Fruit fly (Drosophila melanogaster) whole organism, embryonic: Measurements from ENCODE around the gene CG4607.

ENCODE experiments used
- CG10267 ChIP-seq: fragments of 200-800 bp; sonication (Bioruptor generic); optimal IDR thresholded peaks from 2 replicates; lab custom pipeline; 2018; ENCODE audit warnings: missing biosample characterization, mild to moderate bottlenecking, missing genetic modification characterization, moderate library complexity
- CG12299 ChIP-seq: fragments of 200-800 bp; sonication (Bioruptor generic); optimal IDR thresholded peaks from 2 replicates; lab custom pipeline; 2018; ENCODE audit warnings: missing biosample characterization, mild to moderate bottlenecking, missing genetic modification characterization
- CG14710 ChIP-seq: fragments of 200-800 bp; sonication (Bioruptor generic); optimal IDR thresholded peaks from 3 replicates; lab custom pipeline; 2019; ENCODE audit warnings: missing biosample characterization, mild to moderate bottlenecking, missing genetic modification characterization, moderate library complexity
- CG15479 ChIP-seq: fragments of 200-800 bp; sonication (Bioruptor generic); optimal IDR thresholded peaks from 3 replicates; lab custom pipeline; 2019; ENCODE audit warnings: missing biosample characterization, mild to moderate bottlenecking, missing genetic modification characterization, moderate library complexity
- CG16813 ChIP-seq: fragments of 200-800 bp; sonication (Bioruptor generic); IDR thresholded peaks from 3 replicates; pipeline ENCODE4 v1.3.6; 2022; ENCODE audit warnings: missing biosample characterization, missing genetic modification characterization; ENCODE audit not compliant: partially characterized antibody
- CG16815 ChIP-seq: fragments of 200-800 bp; sonication (Bioruptor generic); optimal IDR thresholded peaks from 3 replicates; lab custom pipeline; 2017; ENCODE audit warnings: missing biosample characterization, mild to moderate bottlenecking, missing genetic modification characterization
- CG2202 ChIP-seq: fragments of 200-800 bp; sonication (Bioruptor generic); optimal IDR thresholded peaks from 2 replicates; lab custom pipeline; 2018; ENCODE audit warnings: missing biosample characterization, mild to moderate bottlenecking, missing genetic modification characterization
- CG2678 ChIP-seq: fragments of 200-800 bp; sonication (Bioruptor generic); optimal IDR thresholded peaks from 3 replicates; lab custom pipeline; 2019; ENCODE audit warnings: missing biosample characterization, mild to moderate bottlenecking, missing genetic modification characterization, moderate library complexity
- CG30020 ChIP-seq: fragments of 200-800 bp; optimal IDR thresholded peaks from 2 replicates; lab custom pipeline; 2019; ENCODE audit warnings: missing biosample characterization, mild to moderate bottlenecking, missing genetic modification characterization, moderate library complexity
- CG31365 ChIP-seq: fragments of 200-800 bp; sonication (Bioruptor generic); optimal IDR thresholded peaks from 2 replicates; lab custom pipeline; 2018; ENCODE audit warnings: missing biosample characterization, mild to moderate bottlenecking, missing genetic modification characterization
- CG33213 ChIP-seq: fragments of 200-800 bp; sonication (Bioruptor generic); optimal IDR thresholded peaks from 3 replicates; lab custom pipeline; 2016; ENCODE audit warnings: missing biosample characterization, missing genetic modification characterization
- CG34376 ChIP-seq: fragments of 200-800 bp; sonication (Bioruptor generic); optimal IDR thresholded peaks from 2 replicates; lab custom pipeline; 2018; ENCODE audit warnings: missing biosample characterization, mild to moderate bottlenecking, missing genetic modification characterization
- CG6854 ChIP-seq: fragments of 200-800 bp; sonication (Bioruptor generic); optimal IDR thresholded peaks from 3 replicates; lab custom pipeline; 2017; ENCODE audit warnings: missing biosample characterization, mild to moderate bottlenecking, missing genetic modification characterization
- CG7271 ChIP-seq: fragments of 200-800 bp; sonication (Bioruptor generic); optimal IDR thresholded peaks from 2 replicates; lab custom pipeline; 2018; ENCODE audit warnings: missing biosample characterization, mild to moderate bottlenecking, missing genetic modification characterization, moderate library complexity
- CG7372 ChIP-seq: fragments of 200-800 bp; sonication (Bioruptor generic); IDR thresholded peaks from 2 replicates; pipeline ENCODE4 v1.3.6; 2022; ENCODE audit warnings: missing biosample characterization, missing genetic modification characterization
- CG7556 ChIP-seq: fragments of 200-800 bp; sonication (Bioruptor generic); optimal IDR thresholded peaks from 2 replicates; lab custom pipeline; 2017; ENCODE audit warnings: missing biosample characterization, mild to moderate bottlenecking, missing genetic modification characterization
- CG7786 ChIP-seq: fragments of 200-800 bp; sonication (Bioruptor generic); optimal IDR thresholded peaks from 2 replicates; lab custom pipeline; 2016; ENCODE audit warnings: missing biosample characterization, missing genetic modification characterization
- CG8290 ChIP-seq, 3 experiments: fragments of 200-800 bp; sonication (Bioruptor generic); optimal IDR thresholded peaks; 2 replicates each; lab custom pipeline; 2016 to 2019; ENCODE audit warnings: missing biosample characterization in 3 of 3, missing genetic modification characterization in 3 of 3, mild to moderate bottlenecking in 2 of 3, moderate library complexity in 1 of 3
- CG8765 ChIP-seq: fragments of 200-800 bp; sonication (Bioruptor generic); IDR thresholded peaks from 2 replicates; pipeline ENCODE4 v1.3.6; 2022; ENCODE audit warnings: missing biosample characterization, missing genetic modification characterization
- CG9932 ChIP-seq: fragments of 200-800 bp; sonication (Bioruptor generic); IDR thresholded peaks from 2 replicates; pipeline ENCODE4 v1.3.6; 2022; ENCODE audit warnings: missing biosample characterization, missing genetic modification characterization
- Chrac-16 ChIP-seq: fragments of 200-800 bp; sonication (Bioruptor generic); optimal IDR thresholded peaks from 3 replicates; lab custom pipeline; 2016; ENCODE audit warnings: missing biosample characterization, missing genetic modification characterization
- D19B ChIP-seq: fragments of 200-800 bp; sonication (Bioruptor generic); optimal IDR thresholded peaks from 2 replicates; lab custom pipeline; 2017; ENCODE audit warnings: missing biosample characterization, mild to moderate bottlenecking, missing genetic modification characterization
- ERR ChIP-seq: fragments of 200-800 bp; sonication (Bioruptor generic); optimal IDR thresholded peaks from 2 replicates; lab custom pipeline; 2016; ENCODE audit warnings: missing biosample characterization, missing genetic modification characterization
- Ets65A ChIP-seq: fragments of 200-800 bp; sonication (Bioruptor generic); peaks from one replicate; lab custom pipeline; 2016; ENCODE audit warnings: missing biosample characterization, missing genetic modification characterization
- Fer1 ChIP-seq: fragments of 200-800 bp; sonication (Bioruptor generic); optimal IDR thresholded peaks from 2 replicates; lab custom pipeline; 2017; ENCODE audit warnings: missing biosample characterization, mild to moderate bottlenecking, missing genetic modification characterization
- Gug ChIP-seq: fragments of 200-800 bp; sonication (Bioruptor generic); IDR thresholded peaks from 4 replicates; pipeline ENCODE4 v1.3.6; 2022; ENCODE audit warnings: missing biosample characterization, missing genetic modification characterization
- HLH3B ChIP-seq: fragments of 200-800 bp; sonication (Bioruptor generic); IDR thresholded peaks from 2 replicates; pipeline ENCODE4 v1.3.6; 2022; ENCODE audit warnings: missing biosample characterization, missing genetic modification characterization
- Med ChIP-seq: fragments of 200-800 bp; sonication (Bioruptor generic); peaks from one replicate; lab custom pipeline; 2016; ENCODE audit warnings: missing biosample characterization, missing genetic modification characterization, mild to moderate bottlenecking, inconsistent platforms, moderate library complexity
- Pdp1 ChIP-seq, 2 experiments: fragments of 200-800 bp; sonication (Bioruptor generic); optimal IDR thresholded peaks; 3 replicates each; lab custom pipeline; 2016; ENCODE audit warnings: missing biosample characterization in 2 of 2, missing genetic modification characterization in 2 of 2, mild to moderate bottlenecking in 1 of 2, moderate library complexity in 1 of 2
- Xrp1 ChIP-seq: fragments of 200-800 bp; sonication (Bioruptor generic); IDR thresholded peaks from 2 replicates; pipeline ENCODE4 v1.3.6; 2022; ENCODE audit warnings: missing biosample characterization, missing genetic modification characterization
- br ChIP-seq: fragments of >200 bp; optimal IDR thresholded peaks from 2 replicates; lab custom pipeline; 2017
- crc ChIP-seq: fragments of 200-800 bp; sonication (Bioruptor generic); optimal IDR thresholded peaks from 2 replicates; lab custom pipeline; 2016; ENCODE audit warnings: missing biosample characterization, missing genetic modification characterization
- crol ChIP-seq: fragments of 200-800 bp; sonication (Bioruptor generic); IDR thresholded peaks from 2 replicates; pipeline ENCODE4 v1.3.6; 2022; ENCODE audit warnings: missing biosample characterization, missing genetic modification characterization
- cwo ChIP-seq: fragments of 200-800 bp; sonication (Bioruptor generic); optimal IDR thresholded peaks from 3 replicates; lab custom pipeline; 2017; ENCODE audit warnings: missing biosample characterization, missing genetic modification characterization, mild to moderate bottlenecking, moderate library complexity, missing genetic modification reagents
- exex ChIP-seq: fragments of 200-800 bp; sonication (Bioruptor generic); optimal IDR thresholded peaks from 4 replicates; lab custom pipeline; 2018; ENCODE audit warnings: missing biosample characterization, mild to moderate bottlenecking, missing genetic modification characterization, moderate library complexity
- fd3F ChIP-seq: fragments of 200-800 bp; sonication (Bioruptor generic); optimal IDR thresholded peaks from 2 replicates; lab custom pipeline; 2018; ENCODE audit warnings: missing biosample characterization, mild to moderate bottlenecking, missing genetic modification characterization, moderate library complexity
- fru ChIP-seq: fragments of >200 bp; optimal IDR thresholded peaks from 2 replicates; lab custom pipeline; 2017
- ftz-f1 ChIP-seq: fragments of 200-800 bp; sonication (Bioruptor generic); optimal IDR thresholded peaks from 2 replicates; lab custom pipeline; 2016; ENCODE audit warnings: missing biosample characterization, missing genetic modification characterization
- fu2 ChIP-seq: fragments of 200-800 bp; sonication (Bioruptor generic); optimal IDR thresholded peaks from 2 replicates; lab custom pipeline; 2016; ENCODE audit warnings: missing biosample characterization, missing genetic modification characterization
- grau ChIP-seq: fragments of 200-800 bp; optimal IDR thresholded peaks from 3 replicates; lab custom pipeline; 2019; ENCODE audit warnings: missing biosample characterization, mild to moderate bottlenecking, missing genetic modification characterization, moderate library complexity
- hth ChIP-seq: fragments of >200 bp; optimal IDR thresholded peaks from 2 replicates; lab custom pipeline; 2017; ENCODE audit warnings: inconsistent platforms
- prd ChIP-seq, 3 experiments: fragments of >200 bp in 2 of 3; fragments of 200-800 bp in 1 of 3; sonication (Bioruptor generic) in 1 of 3; optimal IDR thresholded peaks in 2 of 3; IDR thresholded peaks in 1 of 3; 2 replicates in 2 of 3; 3 replicates in 1 of 3; pipeline versions ENCODE4 v1.3.6 to Lab custom; 2017 to 2022; ENCODE audit warnings: missing biosample characterization in 1 of 3, missing genetic modification characterization in 1 of 3
- slbo ChIP-seq: fragments of 200-800 bp; sonication (Bioruptor generic); IDR thresholded peaks from 2 replicates; pipeline ENCODE4 v1.3.6; 2022; ENCODE audit warnings: missing biosample characterization, missing genetic modification characterization
- slou ChIP-seq: fragments of 200-800 bp; sonication (Bioruptor generic); optimal IDR thresholded peaks from 3 replicates; lab custom pipeline; 2016; ENCODE audit warnings: missing biosample characterization, missing genetic modification characterization
- stwl ChIP-seq: fragments of 200-800 bp; sonication (Bioruptor generic); optimal IDR thresholded peaks from 3 replicates; lab custom pipeline; 2018; ENCODE audit warnings: missing biosample characterization, mild to moderate bottlenecking, missing genetic modification characterization, moderate library complexity
- sug ChIP-seq: fragments of 200-800 bp; optimal IDR thresholded peaks from 2 replicates; lab custom pipeline; 2019; ENCODE audit warnings: missing biosample characterization, mild to moderate bottlenecking, missing genetic modification characterization, moderate library complexity
- tll ChIP-seq, 2 experiments: fragments of 200-800 bp in 1 of 2; fragments of >200 bp in 1 of 2; sonication (Bioruptor generic) in 1 of 2; optimal IDR thresholded peaks; 2 replicates each; lab custom pipeline; 2017 to 2019; ENCODE audit warnings: missing biosample characterization in 2 of 2, missing genetic modification characterization in 2 of 2, mild to moderate bottlenecking in 1 of 2, moderate library complexity in 1 of 2
- toy ChIP-seq: fragments of 200-800 bp; sonication (Bioruptor generic); IDR thresholded peaks from 2 replicates; pipeline ENCODE4 v1.3.6; 2022; ENCODE audit warnings: missing biosample characterization, missing genetic modification characterization
- tx ChIP-seq: fragments of 200-800 bp; sonication (Bioruptor generic); optimal IDR thresholded peaks from 2 replicates; lab custom pipeline; 2016; ENCODE audit warnings: missing biosample characterization, missing genetic modification characterization
- wek ChIP-seq: fragments of 200-800 bp; sonication (Bioruptor generic); optimal IDR thresholded peaks from 3 replicates; lab custom pipeline; 2018; ENCODE audit warnings: missing biosample characterization, mild to moderate bottlenecking, missing genetic modification characterization, moderate library complexity
- yki ChIP-seq: fragments of >200 bp; optimal IDR thresholded peaks from 3 replicates; lab custom pipeline; 2018
- zen ChIP-seq: fragments of 200-800 bp; sonication (Bioruptor generic); optimal IDR thresholded peaks from 3 replicates; lab custom pipeline; 2018; ENCODE audit warnings: missing biosample characterization, mild to moderate bottlenecking, missing genetic modification characterization, moderate library complexity

Gene CG4607

dm6 chrX:7069011-7069463, at the start of gene CG4607:
Gene CG4607 (plus strand): TSS chrX:7069413.
- TF ChIP-seq CG10267 (tag; lab: Kevin White, UChicago) (no peak), hth (lab: Kevin White, UChicago) (no peak), CG16813 (no peak), CG6854 (GFP tag; lab: Kevin White, UChicago) (no peak), CG8765 (GFP tag; lab: Robert Waterston, UW) (no peak), Pdp1 (GFP tag; optimal IDR thresholded peaks at IDR 0.05; lab: Kevin White, UChicago) (peak in 1 of 2 experiments; percentile 36), Ets65A (GFP tag; lab: Kevin White, UChicago) (peak; percentile 66), slou (GFP tag; lab: Kevin White, UChicago) (no peak), tx (GFP tag; lab: Kevin White, UChicago) (no peak), CG16815 (GFP tag; lab: Kevin White, UChicago) (no peak), CG30020 (tag; lab: Kevin White, UChicago) (no peak), slbo (0 out of 2 replicates have a peak, but pooled peaks have one; percentile 10), CG9932 (0 out of 2 replicates have a peak, but pooled peaks have one; percentile 33), yki (lab: Kevin White, UChicago) (no peak), cwo (peak; percentile 77), CG8290 (GFP tag; optimal IDR thresholded peaks at IDR 0.05; lab: Kevin White, UChicago) (no peak), CG8290 (tag; optimal IDR thresholded peaks at IDR 0.05; lab: Kevin White, UChicago) (no peak), exex (peak; percentile 44), CG7786 (GFP tag; lab: Kevin White, UChicago) (no peak), grau (tag; lab: Kevin White, UChicago) (no peak), ERR (GFP tag; lab: Kevin White, UChicago) (peak; percentile 53), ftz-f1 (peak; percentile 68), Fer1 (no peak), CG7372 (GFP tag; lab: Robert Waterston, UW) (peak; percentile 71), sug (tag; lab: Kevin White, UChicago) (peak; percentile 94), crc (GFP tag; lab: Kevin White, UChicago) (no peak), fru (lab: Kevin White, UChicago) (no peak), CG12299 (tag; lab: Kevin White, UChicago) (no peak), CG7556 (GFP tag; lab: Kevin White, UChicago) (no peak), prd (optimal IDR thresholded peaks at IDR 0.05; lab: Kevin White, UChicago) (no peak), prd (GFP tag; IDR thresholded peaks at IDR 0.05; lab: Robert Waterston, UW) (peak; percentile 21; the same call in 1 of the 3 replicates), CG34376 (GFP tag; lab: Kevin White, UChicago) (peak; percentile 61), D19B (GFP tag; lab: Kevin White, UChicago) (peak; percentile 4), CG2678 (tag; lab: Kevin White, UChicago) (no peak), Xrp1 (GFP tag; lab: Robert Waterston, UW) (no peak), crol (peak; percentile 39; the same call in 1 of the 2 replicates), Med (GFP tag; lab: Kevin White, UChicago) (peak; percentile 80)

- TF ChIP-seq CG15479 (GFP tag; lab: Kevin White, UChicago) (peak; percentile 41), stwl (no peak), CG31365 (tag; lab: Kevin White, UChicago) (no peak), wek (GFP tag; lab: Kevin White, UChicago) (no peak), CG14710 (tag; lab: Kevin White, UChicago) (no peak), fd3F (GFP tag; lab: Kevin White, UChicago) (no peak), fu2 (no peak), Gug (GFP tag; lab: Robert Waterston, UW) (no peak), zen (peak; percentile 93), CG33213 (no peak), CG2202 (tag; lab: Kevin White, UChicago) (no peak), br (lab: Kevin White, UChicago) (no peak), toy (no peak), CG7271 (tag; lab: Kevin White, UChicago) (no peak), CG34376 (GFP tag; lab: Kevin White, UChicago) (no peak), HLH3B (no peak), tll (GFP tag; optimal IDR thresholded peaks at IDR 0.05; lab: Kevin White, UChicago) (peak in 1 of 2 experiments; percentile 53), Chrac-16 (GFP tag; lab: Kevin White, UChicago) (no peak)
These were observed 34.3 kb upstream of the CG4607 start for dm6 chrX:7034892-7035291.
